Worm (Caenorhabditis elegans): ENCODE results near the gene ZK622.5.

DNA sequence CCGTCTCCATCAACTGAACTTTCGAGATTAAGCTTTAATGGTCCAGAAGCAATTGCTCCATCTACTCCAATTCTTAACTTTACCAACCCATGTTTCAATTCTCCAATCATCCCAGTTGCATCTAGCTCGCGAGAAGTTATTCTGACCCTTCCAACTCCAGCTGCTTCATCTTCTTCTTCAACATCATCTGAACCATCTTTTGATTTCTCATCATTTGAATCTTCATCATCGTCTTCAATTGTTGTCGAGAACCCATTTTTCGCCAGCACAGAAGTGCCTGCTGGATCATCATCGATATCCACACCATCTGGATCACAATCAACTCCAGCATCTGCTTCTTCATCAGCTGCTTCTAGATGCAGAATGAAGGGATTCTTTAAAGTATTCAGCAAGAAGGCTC is 50.3 kb downstream of the ZK622.5 start:
- TF ChIP-seq hlh-8 (tag; optimal IDR thresholded peaks at IDR 0.05) (no peak), che-1 (tag; optimal IDR thresholded peaks at IDR 0.05) (no peak), lin-11 (tag; optimal IDR thresholded peaks at IDR 0.05) (no peak), ama-1 (optimal IDR thresholded peaks at IDR 0.05) (no peak), mec-3 (tag; optimal IDR thresholded peaks at IDR 0.05; ENCODE audit: borderline replicate concordance) (no peak)

All from whole organism, late embryonic.